Fruit fly (Drosophila melanogaster): Measurements from ENCODE around the gene Tdrd3.

Gene Tdrd3

DNA sequence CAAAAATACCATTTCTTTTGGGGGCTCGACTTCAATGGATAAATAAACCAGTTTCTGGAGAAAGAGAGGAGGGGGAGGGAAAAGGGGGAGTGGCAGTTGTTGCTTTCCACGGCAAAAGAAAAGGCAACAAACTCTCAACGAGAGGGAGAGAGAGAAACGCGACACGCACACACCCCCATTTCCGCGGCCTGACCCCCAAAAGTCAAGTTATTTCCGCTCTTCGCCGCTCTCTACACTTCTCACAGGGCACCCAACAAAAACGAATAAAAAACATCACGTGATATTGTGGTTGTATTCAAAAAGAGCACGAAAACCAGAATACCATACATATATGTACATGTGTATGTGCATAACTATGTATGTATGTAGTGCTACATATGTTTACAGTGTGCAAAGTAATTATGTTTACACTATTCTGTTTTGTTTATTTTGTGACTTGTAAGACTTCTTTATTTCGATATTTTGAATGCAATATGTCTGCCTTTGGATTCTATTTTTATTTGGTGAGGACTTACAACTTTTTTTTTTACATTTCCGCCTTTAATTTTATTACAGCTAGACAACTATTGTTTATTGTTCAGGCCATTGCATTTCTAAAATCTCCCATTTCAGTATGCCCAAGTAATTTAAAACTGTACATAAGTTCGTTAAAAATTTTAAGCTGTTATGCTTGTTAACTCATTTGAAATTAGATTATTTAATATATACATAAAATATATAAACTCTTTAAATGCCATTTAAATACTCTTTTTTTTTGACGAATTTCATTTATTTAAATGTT is 5.3 kb upstream of the Tdrd3 start (continued):
- TF ChIP-seq D19B (GFP tag; optimal IDR thresholded peaks at IDR 0.05) (peak; percentile 29), cad (GFP tag; optimal IDR thresholded peaks at IDR 0.05) (no peak), NC2α (GFP tag; optimal IDR thresholded peaks at IDR 0.05) (no peak), CG31224 (GFP tag; IDR thresholded peaks at IDR 0.05) (no peak), hbn (GFP tag; IDR thresholded peaks at IDR 0.05; ENCODE audit: partially characterized antibody) (no peak), sima (GFP tag; optimal IDR thresholded peaks at IDR 0.05) (no peak), CG5245 (GFP tag; optimal IDR thresholded peaks at IDR 0.05) (peak; percentile 32), az2 (GFP tag; optimal IDR thresholded peaks at IDR 0.05) (peak; percentile 60), sug (tag; optimal IDR thresholded peaks at IDR 0.05) (peak; percentile 80), inv (GFP tag; IDR thresholded peaks at IDR 0.05; ENCODE audit: partially characterized antibody) (no peak), CG2889 (GFP tag; IDR thresholded peaks at IDR 0.05) (no peak; the same call in 2 of the 3 replicates), mirr (GFP tag; optimal IDR thresholded peaks at IDR 0.05) (peak; percentile 97), CG31441 (GFP tag; IDR thresholded peaks at IDR 0.05) (peak; percentile 82), CG16863 (GFP tag; optimal IDR thresholded peaks at IDR 0.05) (peak; percentile 33), CG4404 (GFP tag; IDR thresholded peaks at IDR 0.05) (no peak), CG13424 (tag; optimal IDR thresholded peaks at IDR 0.05) (peak; percentile 76)

DNA sequence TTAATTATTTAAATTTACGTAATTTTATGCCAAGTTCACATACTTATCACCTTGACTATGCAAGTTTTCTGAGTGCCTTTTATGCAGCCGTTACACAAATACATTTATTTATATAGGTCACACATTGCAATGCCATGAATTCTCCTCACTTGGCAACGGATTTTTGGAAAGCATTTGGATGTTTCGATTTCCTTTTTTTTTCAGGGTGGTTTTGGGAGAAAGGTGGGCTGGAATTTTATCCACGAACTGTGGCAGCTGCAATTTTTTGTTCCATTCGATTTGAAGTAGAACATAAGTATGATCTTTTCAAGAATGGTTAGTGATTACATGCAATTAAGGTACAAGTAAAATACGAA is 4.8 kb upstream of the Tdrd3 start:
- TF ChIP-seq nerfin-1 (tag; optimal IDR thresholded peaks at IDR 0.05): peak; percentile 59
- TF ChIP-seq danr (GFP tag; IDR thresholded peaks at IDR 0.05): no peak
- 0 out of 3 replicates have a peak, but pooled peaks have one; percentile 15 for TF ChIP-seq CG2199 (GFP tag; IDR thresholded peaks at IDR 0.05)
- no peak for TF ChIP-seq Pdp1 (GFP tag; optimal IDR thresholded peaks at IDR 0.05)
- TF ChIP-seq CG8765 (GFP tag; IDR thresholded peaks at IDR 0.05): no peak
- no peak for TF ChIP-seq gt (GFP tag; IDR thresholded peaks at IDR 0.05)
- TF ChIP-seq CG17385 (GFP tag; optimal IDR thresholded peaks at IDR 0.05): no peak
- TF ChIP-seq CoRest (tag; optimal IDR thresholded peaks at IDR 0.05): peak; percentile 32
- TF ChIP-seq B-H1 (GFP tag; IDR thresholded peaks at IDR 0.05): 0 out of 3 replicates have a peak, but pooled peaks have one; percentile 6
- TF ChIP-seq Rfx (GFP tag; IDR thresholded peaks at IDR 0.05): no peak
- no peak for TF ChIP-seq p53 (GFP tag; optimal IDR thresholded peaks at IDR 0.05)
- TF ChIP-seq CG9437 (GFP tag; optimal IDR thresholded peaks at IDR 0.05): peak; percentile 40
- TF ChIP-seq gro (GFP tag; optimal IDR thresholded peaks at IDR 0.05): no peak
- TF ChIP-seq Ptx1 (GFP tag; IDR thresholded peaks at IDR 0.05): 0 out of 2 replicates have a peak, but pooled peaks have one; percentile 4
- TF ChIP-seq CG2875 (GFP tag; optimal IDR thresholded peaks at IDR 0.05): no peak
- no peak for TF ChIP-seq CG7271 (tag; optimal IDR thresholded peaks at IDR 0.05)
- no peak for TF ChIP-seq ems (GFP tag; optimal IDR thresholded peaks at IDR 0.05)
- no peak for TF ChIP-seq CG12769 (tag; optimal IDR thresholded peaks at IDR 0.05)
- TF ChIP-seq CG12104 (GFP tag; optimal IDR thresholded peaks at IDR 0.05): peak; percentile 43
- TF ChIP-seq CG8388 (GFP tag; optimal IDR thresholded peaks at IDR 0.05): no peak
- no peak for TF ChIP-seq gcm2 (GFP tag; optimal IDR thresholded peaks at IDR 0.05)
- TF ChIP-seq CG17829 (tag; optimal IDR thresholded peaks at IDR 0.05): no peak
- no peak for TF ChIP-seq CG12659 (GFP tag; optimal IDR thresholded peaks at IDR 0.05)
- no peak for TF ChIP-seq CG7372 (GFP tag; IDR thresholded peaks at IDR 0.05)
